Worm (Caenorhabditis elegans) whole organism, L1 larva: Measurements from ENCODE around the gene Y37D8A.16.

Experiments
- F16B12.6 ChIP-seq: fragments of 150-350 bp; optimal IDR thresholded peaks from 2 replicates; lab custom pipeline; 2014; ENCODE audit warnings: missing biosample characterization, missing genetic modification characterization
- ceh-8 ChIP-seq: fragments of 200-800 bp; sonication (Bioruptor generic); optimal IDR thresholded peaks from 2 replicates; lab custom pipeline; 2018; ENCODE audit warnings: mild to moderate bottlenecking, missing genetic modification characterization, moderate library complexity, missing compliant biosample characterization
- ceh-82 ChIP-seq, 3 experiments: fragments of 150-350 bp in 1 of 3; sonication (generic microtip) in 2 of 3; optimal IDR thresholded peaks; 2 replicates each; lab custom pipeline; 2014 to 2017; ENCODE audit warnings: missing biosample characterization in 3 of 3, missing genetic modification characterization in 3 of 3
- jun-1 ChIP-seq: fragments of 150-350 bp; optimal IDR thresholded peaks from 2 replicates; lab custom pipeline; 2014; ENCODE audit warnings: missing biosample characterization, missing genetic modification reagents, missing genetic modification characterization
- mep-1 ChIP-seq: fragments of 150-350 bp; optimal IDR thresholded peaks from 2 replicates; lab custom pipeline; 2014; ENCODE audit warnings: missing biosample characterization, missing genetic modification characterization
- nhr-11 ChIP-seq: fragments of 150-350 bp; optimal IDR thresholded peaks from 2 replicates; lab custom pipeline; 2014; ENCODE audit warnings: missing biosample characterization, missing genetic modification characterization
- nhr-237 ChIP-seq: fragments of 150-350 bp; optimal IDR thresholded peaks from 2 replicates; lab custom pipeline; 2014; ENCODE audit warnings: missing biosample characterization, missing genetic modification characterization
- nhr-28 ChIP-seq: fragments of 150-350 bp; optimal IDR thresholded peaks from 2 replicates; lab custom pipeline; 2014; ENCODE audit warnings: missing biosample characterization, missing genetic modification characterization
- nhr-77 ChIP-seq: fragments of 150-350 bp; optimal IDR thresholded peaks from 2 replicates; lab custom pipeline; 2014; ENCODE audit warnings: missing biosample characterization, missing genetic modification characterization
- nhr-84 ChIP-seq: sonication (generic microtip); optimal IDR thresholded peaks from 2 replicates; lab custom pipeline; 2017; ENCODE audit warnings: missing biosample characterization, missing genetic modification characterization
- sptf-1 ChIP-seq: fragments of 150-350 bp; optimal IDR thresholded peaks from 2 replicates; lab custom pipeline; 2014; ENCODE audit warnings: missing biosample characterization, missing genetic modification characterization
- tbx-2 ChIP-seq: sonication (generic microtip); optimal IDR thresholded peaks from 2 replicates; lab custom pipeline; 2016; ENCODE audit warnings: missing genetic modification characterization, missing compliant biosample characterization
- unc-62 ChIP-seq: fragments of 150-350 bp; optimal IDR thresholded peaks from 2 replicates; lab custom pipeline; 2014; ENCODE audit warnings: missing biosample characterization, missing genetic modification reagents, missing genetic modification characterization
- unc-86 ChIP-seq: sonication (generic microtip); optimal IDR thresholded peaks from 2 replicates; lab custom pipeline; 2016; ENCODE audit warnings: missing genetic modification characterization, missing compliant biosample characterization

DNA sequence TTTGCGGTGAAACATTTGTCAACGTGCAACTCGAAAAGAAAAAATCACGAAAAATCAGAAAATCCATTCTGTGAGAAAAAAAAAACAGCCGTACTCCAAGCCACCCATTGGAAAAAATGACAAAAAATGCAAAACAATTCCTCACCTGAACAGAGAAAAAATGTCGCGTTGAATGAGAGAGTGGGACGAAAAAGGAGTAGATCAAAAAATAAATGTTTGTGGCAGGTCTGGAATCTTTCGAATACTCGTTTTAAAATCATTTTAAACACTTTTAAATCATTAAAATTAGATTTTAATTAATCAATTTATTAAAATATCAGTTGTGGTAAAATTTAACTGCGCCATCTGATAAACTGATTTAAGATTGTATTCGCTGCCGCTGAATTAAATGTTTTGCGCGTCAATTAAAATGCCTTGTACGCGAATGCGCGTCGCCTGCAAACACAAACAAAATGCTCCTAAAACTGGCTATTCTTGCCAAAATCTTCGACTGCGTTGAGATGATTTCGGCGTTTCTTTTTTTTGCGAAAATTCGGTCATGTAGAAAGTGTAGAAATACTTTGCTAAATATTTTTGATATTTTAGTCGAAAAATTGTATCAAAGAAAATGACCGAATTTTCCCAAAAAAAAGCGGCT is 48.3 kb downstream of the Y37D8A.16 start, which contains the start of gene Y37D8A.6:
- TF ChIP-seq sptf-1 (tag; lab: Kevin White, UChicago), result no peak
- TF ChIP-seq ceh-82 (tag; optimal IDR thresholded peaks at IDR 0.05; lab: Kevin White, UChicago), result no peak
- no peak for TF ChIP-seq nhr-28 (tag; lab: Kevin White, UChicago)
- TF ChIP-seq F16B12.6, result peak; percentile 78
- TF ChIP-seq nhr-77 (tag; lab: Kevin White, UChicago), result no peak
- TF ChIP-seq nhr-84 (tag; lab: Kevin White, UChicago), result no peak
- TF ChIP-seq mep-1 (tag; lab: Kevin White, UChicago), result peak; percentile 9
- TF ChIP-seq nhr-237 (tag; lab: Kevin White, UChicago), result no peak
- no peak for TF ChIP-seq jun-1 (tag; lab: Kevin White, UChicago)
- TF ChIP-seq unc-86 (tag; lab: Kevin White, UChicago), result no peak
- TF ChIP-seq nhr-11 (tag; lab: Kevin White, UChicago), result no peak
- TF ChIP-seq ceh-8 (GFP tag; lab: Kevin White, UChicago), result no peak
- TF ChIP-seq unc-62, result no peak
- no peak for TF ChIP-seq tbx-2 (tag; lab: Kevin White, UChicago)
